Fruit fly (Drosophila melanogaster): Measurements from ENCODE around the gene Atg18a.

Gene Atg18a

DNA sequence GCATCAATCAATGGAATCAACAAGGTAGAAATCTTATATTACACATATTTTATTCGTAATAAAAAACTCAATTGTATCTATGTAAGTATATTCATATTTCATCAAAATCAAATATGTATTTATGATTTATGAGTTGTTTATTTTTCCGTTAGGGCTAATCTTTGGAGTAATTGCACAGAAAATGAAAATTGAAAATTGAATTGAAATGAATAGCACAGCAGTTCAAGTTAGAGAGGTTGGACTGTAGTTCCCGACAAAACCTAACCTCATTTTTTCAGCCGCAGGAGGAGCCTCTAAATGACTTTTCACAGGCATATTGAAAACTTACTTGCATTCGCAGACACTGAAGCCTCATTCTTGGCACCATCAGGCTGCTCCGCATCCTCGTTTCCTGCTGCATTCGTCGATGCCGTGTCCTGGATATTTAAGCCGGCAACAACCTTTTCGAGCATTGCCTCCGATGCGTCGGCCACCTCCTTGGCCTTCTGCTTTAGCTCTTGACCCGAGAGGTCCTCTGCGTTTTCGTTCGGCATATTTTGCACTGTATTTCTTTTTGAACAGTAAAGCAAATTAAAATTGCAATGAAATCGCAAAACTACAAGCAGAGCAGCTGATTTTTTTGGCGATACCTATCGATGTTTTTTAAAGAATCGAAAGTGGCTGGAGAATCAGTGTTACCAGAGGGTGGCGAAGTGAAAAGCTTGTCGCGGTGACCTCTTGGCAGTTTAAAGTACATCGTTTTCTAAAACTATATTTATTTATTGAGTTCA, 8.7 kb upstream of the Atg18a start, which contains the start of gene Nmt (continued):
- TF ChIP-seq pnt (GFP tag; optimal IDR thresholded peaks at IDR 0.05) (no peak), D19B (GFP tag; optimal IDR thresholded peaks at IDR 0.05) (no peak), disco-r (GFP tag; optimal IDR thresholded peaks at IDR 0.05) (no peak), ara (GFP tag; IDR thresholded peaks at IDR 0.05) (no peak), Antp (GFP tag; optimal IDR thresholded peaks at IDR 0.05) (no peak), CG6765 (GFP tag; optimal IDR thresholded peaks at IDR 0.05) (no peak), odd (GFP tag; optimal IDR thresholded peaks at IDR 0.05) (no peak), CG12744 (GFP tag; optimal IDR thresholded peaks at IDR 0.05) (no peak), HmgD (GFP tag; optimal IDR thresholded peaks at IDR 0.05) (no peak), chif (GFP tag; optimal IDR thresholded peaks at IDR 0.05) (no peak), fu2 (GFP tag; optimal IDR thresholded peaks at IDR 0.05) (no peak), hth (optimal IDR thresholded peaks at IDR 0.05) (no peak), p53 (GFP tag; optimal IDR thresholded peaks at IDR 0.05) (no peak), cg (GFP tag; optimal IDR thresholded peaks at IDR 0.05) (no peak), Sox102F (GFP tag; optimal IDR thresholded peaks at IDR 0.05) (peak; percentile 57), Nf-YB (GFP tag; optimal IDR thresholded peaks at IDR 0.05) (no peak), danr (GFP tag; IDR thresholded peaks at IDR 0.05) (no peak), Bteb2 (GFP tag; optimal IDR thresholded peaks at IDR 0.05) (no peak), Nf-YA (GFP tag; IDR thresholded peaks at IDR 0.05) (no peak), CG9727 (GFP tag; optimal IDR thresholded peaks at IDR 0.05) (peak; percentile 12), Dfd (GFP tag; optimal IDR thresholded peaks at IDR 0.05) (no peak), CG4328 (GFP tag; optimal IDR thresholded peaks at IDR 0.05) (no peak), otp (GFP tag; IDR thresholded peaks at IDR 0.05) (no peak), esg (GFP tag; conservative IDR thresholded peaks at IDR 0.05) (peak; percentile 42; the same call in 1 of the 2 replicates), tgo (GFP tag; IDR thresholded peaks at IDR 0.05) (no peak), Ptx1 (GFP tag; IDR thresholded peaks at IDR 0.05) (no peak), HmgZ (tag; optimal IDR thresholded peaks at IDR 0.05) (no peak), yki (optimal IDR thresholded peaks at IDR 0.05) (no peak), Lim3 (GFP tag; IDR thresholded peaks at IDR 0.05) (no peak), CG13424 (tag; optimal IDR thresholded peaks at IDR 0.05) (peak; percentile 18), gce (GFP tag; IDR thresholded peaks at IDR 0.05) (no peak), Hr3 (GFP tag; optimal IDR thresholded peaks at IDR 0.05) (no peak), pita (GFP tag; optimal IDR thresholded peaks at IDR 0.05) (no peak), pros (GFP tag; optimal IDR thresholded peaks at IDR 0.05) (no peak), CG11085 (GFP tag; IDR thresholded peaks at IDR 0.05) (no peak), Dref (GFP tag; IDR thresholded peaks at IDR 0.05) (peak; percentile 75), sc (optimal IDR thresholded peaks at IDR 0.05) (no peak), sc (GFP tag; optimal IDR thresholded peaks at IDR 0.05) (no peak), C15 (GFP tag; IDR thresholded peaks at IDR 0.05) (no peak), cad (GFP tag; optimal IDR thresholded peaks at IDR 0.05) (no peak), CG5180 (GFP tag; optimal IDR thresholded peaks at IDR 0.05) (no peak), CG10274 (GFP tag; optimal IDR thresholded peaks at IDR 0.05) (no peak), gfzf (GFP tag; optimal IDR thresholded peaks at IDR 0.05) (peak; percentile 80), hb (GFP tag; IDR thresholded peaks at IDR 0.05; ENCODE audit: partially characterized antibody) (0 out of 3 replicates have a peak, but pooled peaks have one; percentile 24), ken (GFP tag; IDR thresholded peaks at IDR 0.05) (no peak), zfh1 (GFP tag; IDR thresholded peaks at IDR 0.05) (no peak), Gsc (GFP tag; IDR thresholded peaks at IDR 0.05) (no peak), CG10431 (GFP tag; optimal IDR thresholded peaks at IDR 0.05) (no peak), bbx (GFP tag; IDR thresholded peaks at IDR 0.05; ENCODE audit: partially characterized antibody) (peak; percentile 82), CG32532 (GFP tag; IDR thresholded peaks at IDR 0.05) (peak; percentile 64), slbo (GFP tag; IDR thresholded peaks at IDR 0.05) (peak; percentile 82), D19A (tag; optimal IDR thresholded peaks at IDR 0.05) (no peak)

Data from whole organism, embryonic.